Fruit fly (Drosophila melanogaster): ENCODE data around the gene CG33170.

Gene CG33170

dm6 chr3L:22901612-22902011 lies 37.2 kb downstream of the CG33170 start, which contains the start of gene BoYb:
BoYb (plus strand) TSS chr3L:22901912.
- TF ChIP-seq fru (GFP tag; optimal IDR thresholded peaks at IDR 0.05), result no peak
- TF ChIP-seq CG32264 (GFP tag; optimal IDR thresholded peaks at IDR 0.05), result no peak
- no peak for TF ChIP-seq N (GFP tag; optimal IDR thresholded peaks at IDR 0.05)
- TF ChIP-seq jim (GFP tag; optimal IDR thresholded peaks at IDR 0.05), result no peak
- no peak for TF ChIP-seq sage (GFP tag; optimal IDR thresholded peaks at IDR 0.05)
- no peak for TF ChIP-seq rgr (GFP tag; optimal IDR thresholded peaks at IDR 0.05)
- TF ChIP-seq dmrt93B (GFP tag; optimal IDR thresholded peaks at IDR 0.05), result no peak
- no peak for TF ChIP-seq Vsx2 (GFP tag; optimal IDR thresholded peaks at IDR 0.05; ENCODE audit: partially characterized antibody)
- TF ChIP-seq foxo (GFP tag; optimal IDR thresholded peaks at IDR 0.05), result no peak
- TF ChIP-seq h (GFP tag; optimal IDR thresholded peaks at IDR 0.05), result no peak
- TF ChIP-seq br (GFP tag; optimal IDR thresholded peaks at IDR 0.05), result no peak

- TF ChIP-seq fru (GFP tag; optimal IDR thresholded peaks at IDR 0.05) (no peak), usp (GFP tag; optimal IDR thresholded peaks at IDR 0.05) (no peak), dmrt93B (GFP tag; optimal IDR thresholded peaks at IDR 0.05) (no peak), Rel (GFP tag; optimal IDR thresholded peaks at IDR 0.05) (no peak), Rel (tag; optimal IDR thresholded peaks at IDR 0.05) (no peak), sv (GFP tag; optimal IDR thresholded peaks at IDR 0.05) (no peak), CrebA (GFP tag; optimal IDR thresholded peaks at IDR 0.05; ENCODE audit: borderline replicate concordance) (no peak), woc (GFP tag; optimal IDR thresholded peaks at IDR 0.05) (no peak), dl (GFP tag; optimal IDR thresholded peaks at IDR 0.05; ENCODE audit: insufficient read depth in 1 of 2, partially characterized antibody in 2 of 2) (no peak), foxo (GFP tag; optimal IDR thresholded peaks at IDR 0.05) (no peak)
Measured at dm6 chr3L:22909325-22909904, 45.0 kb downstream of the CG33170 start.

dm6 chr3L:22909914-22910541 lies 45.6 kb downstream of the CG33170 start, which contains the start of gene CG12768:
CG12768 (plus strand) TSS chr3L:22910491.
- peak; percentile 52 for TF ChIP-seq HLH106 (tag; optimal IDR thresholded peaks at IDR 0.05)
- peak; percentile 54 for TF ChIP-seq Sp1 (GFP tag; optimal IDR thresholded peaks at IDR 0.05)
- TF ChIP-seq CG32264 (GFP tag; optimal IDR thresholded peaks at IDR 0.05), result no peak
- TF ChIP-seq psq (GFP tag; optimal IDR thresholded peaks at IDR 0.05), result peak; percentile 16
- no peak for TF ChIP-seq Hr83 (GFP tag; optimal IDR thresholded peaks at IDR 0.05; ENCODE audit: poor library complexity, severe bottlenecking)
- TF ChIP-seq dl (GFP tag; optimal IDR thresholded peaks at IDR 0.05; ENCODE audit: insufficient read depth in 1 of 2, partially characterized antibody in 2 of 2), result peak; percentile 61 to 62
- no peak for TF ChIP-seq N (GFP tag; optimal IDR thresholded peaks at IDR 0.05)
- no peak for TF ChIP-seq brk (GFP tag; optimal IDR thresholded peaks at IDR 0.05)
- TF ChIP-seq Hnf4 (GFP tag; optimal IDR thresholded peaks at IDR 0.05), result no peak
- TF ChIP-seq h (GFP tag; optimal IDR thresholded peaks at IDR 0.05), result no peak
- TF ChIP-seq dmrt93B (GFP tag; optimal IDR thresholded peaks at IDR 0.05), result peak; percentile 45
- TF ChIP-seq Dif (GFP tag; optimal IDR thresholded peaks at IDR 0.05; ENCODE audit: partially characterized antibody), result peak; percentile 70
- TF ChIP-seq fru (GFP tag; optimal IDR thresholded peaks at IDR 0.05), result peak; percentile 2
- no peak for TF ChIP-seq Myc (optimal IDR thresholded peaks at IDR 0.05)
- no peak for TF ChIP-seq Abd-B (GFP tag; optimal IDR thresholded peaks at IDR 0.05)
- peak; percentile 47 for TF ChIP-seq Vsx2 (GFP tag; optimal IDR thresholded peaks at IDR 0.05; ENCODE audit: partially characterized antibody)

All from whole organism, wandering third instar larva.